Worm (Caenorhabditis elegans): ENCODE measurements around the gene str-150.

Gene str-150

DNA sequence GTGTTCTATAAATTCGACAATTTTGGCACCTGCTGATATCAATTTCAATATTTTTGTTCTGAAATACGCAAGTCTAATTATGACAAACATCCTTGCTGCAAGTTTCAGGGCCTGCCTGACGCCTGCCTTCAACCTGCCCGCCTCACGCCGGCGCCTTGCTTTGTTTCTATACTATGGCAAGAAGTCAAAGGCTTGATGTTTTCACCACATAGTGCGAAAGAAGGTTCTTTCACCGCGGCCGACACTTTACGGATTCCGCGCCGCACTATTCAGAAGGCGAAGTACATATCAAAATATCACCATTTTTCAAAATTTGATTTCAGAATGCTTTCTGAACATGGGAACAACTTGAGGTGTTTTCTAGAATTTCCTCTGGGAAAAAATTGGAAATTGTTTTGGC lies 6.4 kb downstream of the str-150 start:
- no peak for TF ChIP-seq unc-62 (GFP tag; optimal IDR thresholded peaks at IDR 0.05)

DNA sequence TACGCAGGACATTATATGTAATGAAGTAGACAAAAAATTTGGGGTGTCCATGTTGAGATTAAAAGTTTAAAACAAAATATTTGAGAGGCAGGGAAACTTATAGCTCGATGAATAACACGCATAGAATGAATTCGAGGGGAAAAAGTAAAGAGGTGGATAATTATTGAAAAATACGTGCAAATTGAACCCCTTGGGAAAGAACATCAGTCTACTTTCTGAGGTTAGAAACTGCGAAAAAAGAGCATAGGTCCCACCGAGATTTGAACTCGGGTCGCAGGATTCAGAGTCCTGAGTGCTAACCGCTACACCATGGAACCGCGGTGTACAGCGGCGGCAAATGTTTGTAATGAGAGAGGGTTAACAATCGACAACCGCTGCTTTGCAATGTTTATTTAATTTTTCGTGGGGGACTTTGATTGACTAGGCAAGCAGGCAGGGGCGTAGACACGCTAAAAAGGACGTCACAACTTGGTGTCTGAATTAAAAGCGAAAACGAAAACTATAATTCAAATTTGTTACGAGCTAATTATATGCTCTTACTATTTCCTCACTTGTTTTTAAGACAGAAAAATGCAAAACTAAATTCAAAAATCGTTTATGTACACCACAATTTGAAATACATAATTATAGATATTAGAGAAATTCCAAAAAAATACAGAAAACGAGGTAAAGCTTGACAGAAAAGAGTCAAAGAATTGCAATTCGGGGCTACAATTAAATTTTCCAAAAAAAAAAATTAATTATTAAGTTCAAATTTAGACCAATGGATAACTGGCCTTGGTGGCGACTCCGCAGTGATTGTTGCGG lies 9.1 kb downstream of the str-150 start, which contains the start of gene srh-269:
srh-269 (minus strand) TSS at position 51 of the 807 bp plus-strand sequence.
- TF ChIP-seq unc-62 (GFP tag; optimal IDR thresholded peaks at IDR 0.05), result no peak

DNA sequence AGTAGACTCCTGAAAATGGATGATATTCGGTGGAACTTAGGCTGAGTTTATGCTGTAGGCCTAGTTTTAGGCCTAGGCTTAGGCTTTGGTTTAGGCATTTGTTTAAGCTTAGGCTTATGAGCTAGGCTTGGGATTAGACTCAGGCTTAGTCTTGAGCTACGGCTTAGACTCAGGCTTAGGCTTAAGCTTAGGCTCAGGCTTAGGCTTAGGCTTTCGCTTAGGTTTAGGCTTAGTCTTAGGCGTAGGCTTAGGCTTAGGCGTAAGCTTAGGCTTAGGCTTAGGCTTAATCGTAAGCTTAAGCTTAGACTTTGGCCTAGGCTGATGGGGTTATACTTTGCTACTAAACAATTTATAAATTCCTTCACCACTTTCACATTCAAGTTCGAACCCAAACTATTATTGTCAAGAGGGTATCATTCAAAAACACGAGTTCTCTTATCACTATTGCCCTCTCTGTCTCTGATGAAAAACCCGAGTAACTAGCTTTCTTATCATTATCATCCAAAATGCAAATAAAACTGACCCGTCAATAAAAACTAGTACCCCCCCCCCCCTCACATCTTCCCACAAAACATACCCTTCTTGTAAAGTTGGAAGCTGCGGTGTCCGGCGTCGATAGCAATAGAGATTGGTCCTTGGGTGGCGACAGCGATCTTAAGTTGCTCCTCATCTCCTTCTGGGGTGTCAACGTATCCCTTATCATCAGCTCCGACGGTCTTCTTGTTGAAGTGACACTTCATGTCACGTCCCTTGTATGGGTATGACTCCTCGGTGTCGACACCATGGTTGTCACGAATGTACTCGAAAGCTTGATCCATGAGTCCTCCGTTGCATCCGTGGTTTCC lies 10.1 kb downstream of the str-150 start:
- no peak for TF ChIP-seq unc-62 (GFP tag; optimal IDR thresholded peaks at IDR 0.05)

DNA sequence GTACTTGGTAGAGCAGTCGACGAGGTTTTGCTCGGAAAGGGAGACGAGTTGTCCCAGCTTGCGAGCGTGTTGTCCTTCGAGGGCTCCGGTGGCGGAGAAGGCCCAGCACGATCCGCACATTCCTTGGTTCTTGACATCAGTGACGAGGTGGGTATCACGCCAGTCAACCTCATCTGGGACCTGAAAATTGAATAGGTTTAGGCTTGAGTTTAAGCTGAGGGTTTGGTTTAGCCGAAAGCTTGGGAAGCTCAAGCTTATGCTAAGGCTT lies 10.7 kb downstream of the str-150 start:
- TF ChIP-seq unc-62 (GFP tag; optimal IDR thresholded peaks at IDR 0.05), result no peak

DNA sequence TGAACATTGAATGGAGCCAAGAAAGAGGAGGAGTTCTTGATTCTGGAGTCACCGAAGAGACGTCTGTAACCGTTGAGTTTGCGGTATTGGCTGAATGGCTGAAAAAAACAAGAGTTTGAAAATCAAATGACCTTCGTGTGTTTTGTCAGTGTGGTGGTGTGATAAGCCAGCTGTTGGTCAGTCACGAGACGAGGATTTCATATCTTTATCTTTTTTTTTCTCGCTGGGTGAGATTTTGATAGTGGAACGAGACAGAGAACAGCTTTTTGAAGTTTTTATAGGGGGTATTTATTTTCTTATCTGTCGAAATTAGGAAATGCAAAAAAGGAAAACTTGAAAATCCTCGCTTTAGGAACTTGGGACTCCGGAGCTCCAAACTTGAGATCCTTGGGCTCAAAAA lies 11.4 kb downstream of the str-150 start:
- TF ChIP-seq unc-62 (GFP tag; optimal IDR thresholded peaks at IDR 0.05), result no peak

DNA sequence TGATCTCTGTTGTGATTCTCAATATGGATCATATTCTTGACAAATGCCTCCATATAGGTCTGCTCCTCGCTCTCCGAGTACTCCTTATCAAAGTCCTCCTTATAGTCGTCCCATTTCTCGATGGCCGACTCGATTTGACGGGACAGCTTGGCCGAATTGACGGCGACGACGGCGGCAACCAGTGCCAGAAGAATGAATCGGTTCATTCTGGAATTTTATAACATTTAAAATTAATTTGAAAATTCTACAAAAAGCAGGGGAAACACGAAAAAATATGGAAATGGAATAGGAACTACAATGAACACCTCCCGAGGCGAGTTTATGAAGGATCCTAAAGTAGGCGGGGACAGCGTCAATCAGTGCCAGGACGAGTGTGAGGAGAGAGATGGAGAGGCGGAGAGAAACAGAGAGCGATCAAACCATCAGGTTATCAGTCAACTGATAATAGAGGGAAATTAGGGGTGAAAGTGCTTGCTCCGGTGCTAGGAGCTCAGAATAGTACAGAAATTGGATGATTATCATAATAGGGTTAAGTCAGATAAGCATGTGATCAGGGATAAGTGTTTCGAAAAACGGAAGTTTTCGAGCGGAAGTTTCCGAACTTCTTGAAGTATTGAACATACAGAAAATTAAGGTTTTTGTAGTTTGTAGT lies 12.2 kb downstream of the str-150 start, which contains the start of gene cpl-1:
cpl-1 (minus strand) TSS at position 207 of the 652 bp plus-strand sequence.
- no peak for TF ChIP-seq unc-62 (GFP tag; optimal IDR thresholded peaks at IDR 0.05)

DNA sequence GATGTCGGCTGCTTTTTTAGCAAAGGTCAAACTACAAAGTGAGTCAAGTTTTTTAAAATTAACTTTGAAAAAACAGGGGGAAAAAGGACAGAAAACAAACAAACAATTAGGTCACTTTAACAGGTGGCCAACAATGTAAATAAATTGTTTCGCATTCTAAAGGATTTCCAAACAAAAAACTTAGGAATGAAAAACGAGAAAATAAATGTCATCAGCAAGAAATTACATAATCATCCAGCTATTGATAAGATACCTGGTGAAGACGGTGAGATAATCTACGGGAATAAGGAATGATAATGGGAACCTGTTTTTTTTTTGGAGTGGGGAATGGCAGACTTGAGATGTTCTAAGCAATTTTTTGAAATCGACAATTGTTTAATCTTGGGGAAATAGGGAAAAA lies 13.0 kb downstream of the str-150 start:
- TF ChIP-seq unc-62 (GFP tag; optimal IDR thresholded peaks at IDR 0.05), result no peak

DNA sequence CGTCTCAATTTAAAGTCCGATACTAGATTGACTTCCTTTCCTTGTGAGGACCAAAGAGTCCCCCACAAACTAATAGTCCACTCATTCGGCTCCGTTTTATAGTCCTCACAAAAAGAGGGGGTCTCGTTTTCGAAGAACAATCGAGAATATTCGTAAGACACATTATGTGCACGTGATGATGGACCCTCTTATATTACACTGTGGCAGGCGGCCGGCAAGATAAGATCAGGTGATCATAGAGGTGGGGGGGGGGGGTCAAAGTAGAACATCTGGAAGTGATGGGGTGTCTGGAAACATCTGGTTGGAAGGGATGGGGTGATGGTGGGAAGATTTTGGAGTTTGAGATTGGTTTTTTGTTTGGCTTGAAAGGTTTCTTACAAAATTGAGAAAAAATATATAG lies 15.4 kb downstream of the str-150 start:
- TF ChIP-seq unc-62 (GFP tag; optimal IDR thresholded peaks at IDR 0.05), result no peak

DNA sequence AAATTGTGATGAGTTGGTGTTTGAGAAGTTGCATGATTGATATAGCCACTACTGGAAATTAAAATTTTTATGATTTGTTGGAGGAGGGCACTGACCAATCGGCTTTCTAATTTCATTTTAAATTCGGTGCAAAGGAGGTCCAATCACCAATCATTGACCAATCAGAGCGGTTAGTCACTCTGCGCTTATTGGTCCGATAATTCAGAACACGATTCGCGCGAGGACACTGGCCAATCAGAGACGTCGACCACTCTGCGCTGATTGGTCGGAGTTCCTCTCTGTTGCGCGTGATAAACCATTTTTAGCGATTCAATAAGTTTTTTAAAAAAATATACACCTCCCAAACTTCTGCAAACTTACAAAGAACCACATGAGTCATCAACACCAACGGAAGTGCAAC lies 16.8 kb downstream of the str-150 start:
- TF ChIP-seq unc-62 (GFP tag; optimal IDR thresholded peaks at IDR 0.05), result no peak

DNA sequence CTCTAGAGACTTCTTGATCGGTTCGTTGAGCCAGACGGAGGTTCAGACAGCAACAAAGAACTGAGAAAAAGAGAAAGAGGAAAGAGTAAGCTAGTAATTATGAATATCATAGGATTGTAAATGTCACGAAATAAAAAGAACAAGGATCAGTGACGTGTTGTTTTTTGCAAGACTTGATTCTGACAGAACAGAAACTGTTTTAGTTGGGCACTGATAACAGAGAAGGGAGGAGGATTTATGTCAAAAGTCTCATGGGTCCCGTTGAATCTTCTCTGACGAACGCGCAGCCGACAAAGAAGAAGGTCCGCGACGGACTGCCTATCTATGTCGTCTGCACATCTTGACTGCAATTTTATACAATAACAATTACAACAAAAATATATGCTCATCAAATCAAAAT lies 17.6 kb downstream of the str-150 start, which contains the start of gene T03E6.9:
T03E6.9 (minus strand) TSS at position 101 of the 400 bp plus-strand sequence.
- no peak for TF ChIP-seq unc-62 (GFP tag; optimal IDR thresholded peaks at IDR 0.05)

DNA sequence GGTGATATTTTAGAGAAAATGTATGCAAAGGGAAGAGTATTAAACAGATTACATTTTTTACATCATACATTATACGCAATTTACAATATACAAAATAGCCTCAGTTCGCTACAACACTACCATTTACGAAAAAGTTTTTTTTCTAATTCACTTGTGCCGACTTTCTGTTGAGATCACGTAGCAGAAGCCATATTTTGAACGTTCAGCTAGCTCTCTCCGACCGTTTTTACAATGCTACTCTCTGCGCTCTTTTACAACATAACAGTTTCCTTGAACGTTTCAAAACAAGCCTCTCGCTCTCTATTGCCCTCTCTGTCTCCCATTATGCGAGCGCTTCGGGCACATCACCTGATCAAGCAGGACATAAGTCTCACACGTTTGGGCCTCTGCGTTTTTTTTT lies 20.0 kb downstream of the str-150 start, which contains the start of gene T03E6.8:
T03E6.8 (minus strand) TSS at position 101 of the 400 bp plus-strand sequence.
- TF ChIP-seq unc-62 (GFP tag; optimal IDR thresholded peaks at IDR 0.05), result no peak

DNA sequence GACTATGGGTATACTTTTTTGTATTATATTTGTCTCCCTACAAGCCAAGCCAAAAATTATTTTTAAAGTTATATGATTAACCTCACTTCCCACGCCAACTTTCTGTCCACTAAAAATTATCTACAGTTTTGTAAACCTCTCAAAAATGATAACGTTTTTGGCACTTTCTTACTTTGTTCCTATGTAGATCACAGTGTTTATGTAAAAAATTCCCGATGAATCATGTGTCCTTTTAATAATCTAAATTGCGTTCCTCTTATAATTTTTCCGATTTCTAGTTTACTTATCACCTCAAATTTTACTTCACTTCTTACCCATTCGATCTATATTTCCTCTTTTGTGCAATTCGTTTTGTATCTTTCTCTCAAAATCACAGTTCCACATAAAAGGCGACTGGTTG lies 21.2 kb downstream of the str-150 start:
- no peak for TF ChIP-seq unc-62 (GFP tag; optimal IDR thresholded peaks at IDR 0.05)

DNA sequence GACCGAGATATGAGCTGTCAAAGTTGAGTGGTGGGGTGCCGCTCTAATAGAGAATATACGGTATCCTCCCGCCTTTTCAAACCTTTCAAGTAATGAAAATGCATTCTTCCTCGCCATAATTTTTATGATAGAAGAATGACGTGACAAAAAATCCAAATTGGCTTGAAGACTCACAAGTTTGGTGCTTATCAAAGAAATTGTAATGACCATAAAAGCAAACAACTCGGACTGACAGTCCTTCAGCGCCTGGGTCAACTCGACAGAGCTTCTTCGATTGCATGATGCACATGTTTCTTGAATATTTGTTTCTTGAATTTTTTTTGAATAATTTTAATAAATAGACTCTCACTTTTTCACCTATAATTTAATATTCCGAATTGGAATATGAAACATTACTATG lies 22.4 kb downstream of the str-150 start:
- TF ChIP-seq unc-62 (GFP tag; optimal IDR thresholded peaks at IDR 0.05), result no peak

DNA sequence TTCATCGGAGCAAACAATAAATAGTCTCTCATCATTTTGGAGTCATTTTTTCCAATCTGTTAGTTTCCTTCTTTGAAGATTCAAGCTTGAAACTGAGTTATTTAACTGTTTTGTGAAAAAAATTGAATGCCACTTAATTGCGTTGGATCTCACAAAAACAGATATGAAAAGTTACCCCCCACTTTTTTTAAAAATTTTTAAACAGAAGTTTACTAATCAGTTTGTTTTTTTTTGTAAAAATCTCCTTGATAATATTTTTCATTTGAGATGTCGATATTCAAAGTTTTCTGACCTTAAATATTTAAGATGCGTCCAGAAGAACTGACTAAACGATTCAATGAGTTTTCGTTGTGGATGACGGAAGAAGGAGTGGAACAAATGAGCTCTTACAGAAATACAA lies 23.2 kb downstream of the str-150 start, which contains the start of gene Y32B12C.1:
Y32B12C.1 (plus strand) TSS at position 301 of the 400 bp plus-strand sequence.
- no peak for TF ChIP-seq unc-62 (GFP tag; optimal IDR thresholded peaks at IDR 0.05)

DNA sequence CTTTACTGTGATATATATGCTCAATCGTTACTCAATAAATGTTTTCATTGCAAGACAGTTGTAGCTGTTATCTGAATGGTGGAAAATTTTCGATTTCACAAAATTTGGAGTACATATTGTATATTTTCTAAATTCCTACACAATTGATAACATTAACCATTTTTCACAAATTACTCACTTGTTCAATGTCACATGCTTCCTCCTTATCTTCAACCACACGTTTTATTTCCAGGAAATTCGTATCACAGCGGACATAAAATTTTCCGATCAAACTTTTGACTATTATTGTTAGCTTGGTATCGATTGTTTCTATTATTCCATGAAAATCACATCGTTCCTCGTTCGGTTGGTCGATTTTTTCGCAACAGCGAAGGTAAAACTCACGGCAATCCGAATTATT lies 25.4 kb downstream of the str-150 start:
- no peak for TF ChIP-seq unc-62 (GFP tag; optimal IDR thresholded peaks at IDR 0.05)

DNA sequence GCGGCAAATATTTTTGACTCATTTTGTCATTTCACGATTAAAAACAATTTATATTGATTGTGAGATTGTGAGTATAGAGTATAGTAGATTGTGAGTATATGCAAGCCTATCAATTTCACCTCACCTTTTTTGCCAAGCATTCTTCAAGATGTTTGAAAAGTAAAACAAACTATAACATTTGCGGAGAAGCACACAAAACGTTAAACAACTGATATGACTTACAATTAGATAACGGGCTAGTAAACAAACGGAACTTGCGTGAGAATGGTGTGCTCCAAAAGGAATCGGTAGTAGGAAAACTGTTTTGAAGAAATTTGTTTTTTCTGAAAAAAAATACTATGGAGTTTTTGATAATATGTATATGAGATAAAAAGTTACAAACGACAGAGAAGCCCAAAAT lies 27.0 kb downstream of the str-150 start:
- no peak for TF ChIP-seq unc-62 (GFP tag; optimal IDR thresholded peaks at IDR 0.05)
